Worm (Caenorhabditis elegans) whole organism, late embryonic: ENCODE data around the gene orc-2.

ENCODE experiments used
- fkh-6 ChIP-seq: sonication (generic microtip); optimal IDR thresholded peaks from 2 replicates; lab custom pipeline; 2016; ENCODE audit warnings: missing genetic modification characterization, missing compliant biosample characterization
- nhr-11 ChIP-seq: fragments of 150-350 bp; optimal IDR thresholded peaks from 2 replicates; lab custom pipeline; 2014; ENCODE audit warnings: missing biosample characterization, missing genetic modification characterization
- rnt-1 ChIP-seq: sonication (generic microtip); optimal IDR thresholded peaks from 2 replicates; lab custom pipeline; 2016; ENCODE audit warnings: missing genetic modification characterization, missing compliant biosample characterization
- tbx-2 ChIP-seq: sonication (generic microtip); optimal IDR thresholded peaks from 2 replicates; lab custom pipeline; 2016; ENCODE audit warnings: missing genetic modification characterization, missing compliant biosample characterization

DNA sequence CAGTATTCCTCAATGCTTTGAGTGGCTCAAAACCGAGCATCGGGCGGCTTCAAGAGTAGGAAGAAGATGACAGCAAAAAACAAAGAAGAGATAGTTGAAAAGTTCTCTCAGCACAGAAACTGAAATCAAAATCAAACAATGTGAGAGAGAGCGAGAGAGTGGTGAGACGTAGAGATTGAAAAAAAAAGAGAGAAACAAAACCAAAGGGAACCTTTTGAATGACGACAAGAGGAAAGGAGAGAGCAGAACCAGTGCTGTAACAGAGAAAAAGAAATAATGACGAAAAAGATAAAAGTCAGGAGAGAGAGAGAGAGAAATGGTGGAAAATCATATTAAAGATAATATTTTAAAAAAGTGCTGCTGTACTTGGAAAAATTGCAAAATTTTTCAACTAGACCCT is 6.5 kb upstream of the orc-2 start:
- no peak for TF ChIP-seq rnt-1 (tag; lab: Kevin White, UChicago)
- TF ChIP-seq tbx-2 (tag; lab: Kevin White, UChicago) = no peak
- no peak for TF ChIP-seq fkh-6
- no peak for TF ChIP-seq nhr-11
